Worm (Caenorhabditis elegans) whole organism, dauer: ENCODE results near the gene T15B7.8.

Source experiments
- unc-62 ChIP-seq: sonication (generic microtip); optimal IDR thresholded peaks from 2 replicates; lab custom pipeline; 2017; ENCODE audit warnings: missing biosample characterization, missing genetic modification reagents, missing genetic modification characterization

The T15B7.8 gene

DNA sequence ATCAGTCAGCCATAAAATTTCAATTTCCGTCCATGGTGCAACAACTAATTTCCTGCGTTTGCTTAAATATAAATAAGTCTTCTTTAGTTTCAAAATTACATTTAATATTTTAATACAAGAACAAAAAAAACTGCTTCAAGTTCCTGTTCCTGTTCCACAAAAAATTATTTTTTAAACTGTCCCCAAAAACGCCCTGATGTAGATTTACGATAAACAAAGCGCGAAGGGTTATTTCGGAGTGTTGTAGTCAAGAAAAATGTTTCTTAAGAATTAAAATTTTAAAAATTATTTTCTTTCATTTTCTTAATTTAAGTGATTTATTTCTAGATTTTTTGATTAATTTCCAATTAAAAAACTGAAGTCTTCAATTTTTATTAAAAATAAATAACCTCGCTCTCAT is 17.0 kb downstream of the T15B7.8 start, which contains the start of gene T15B7.15:
Gene T15B7.15 (minus strand): TSS at position 67 of the 400 bp plus-strand sequence.
- TF ChIP-seq unc-62 = no peak

- TF ChIP-seq unc-62 = no peak
These were observed 17.4 kb downstream of the T15B7.8 start, which contains the start of gene hpo-8 for ce11 chrV:6839008-6839407. hpo-8 (plus strand) TSS chrV:6839289.

DNA sequence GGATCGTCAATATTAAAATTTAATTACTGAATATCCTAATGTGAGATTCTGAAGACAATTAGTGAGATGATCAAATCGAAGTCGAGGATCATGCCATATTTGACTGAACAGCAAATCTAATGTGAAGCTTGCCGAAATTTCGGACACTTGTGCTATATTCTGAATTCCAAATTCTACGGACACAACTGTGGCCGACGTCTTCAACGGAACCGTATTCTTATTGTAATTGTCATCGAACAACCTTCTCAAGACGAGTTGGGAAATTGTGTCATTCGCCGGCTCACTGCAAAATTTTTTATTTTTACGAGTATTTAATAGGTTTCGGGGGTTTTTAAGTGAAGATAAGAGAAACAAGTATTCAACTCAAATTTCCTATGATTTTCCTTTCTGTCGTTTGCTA is 20.8 kb downstream of the T15B7.8 start, which contains the start of gene T15B7.1:
Gene T15B7.1 (plus strand): TSS at position 301 of the 400 bp plus-strand sequence.
- TF ChIP-seq unc-62 = no peak

DNA sequence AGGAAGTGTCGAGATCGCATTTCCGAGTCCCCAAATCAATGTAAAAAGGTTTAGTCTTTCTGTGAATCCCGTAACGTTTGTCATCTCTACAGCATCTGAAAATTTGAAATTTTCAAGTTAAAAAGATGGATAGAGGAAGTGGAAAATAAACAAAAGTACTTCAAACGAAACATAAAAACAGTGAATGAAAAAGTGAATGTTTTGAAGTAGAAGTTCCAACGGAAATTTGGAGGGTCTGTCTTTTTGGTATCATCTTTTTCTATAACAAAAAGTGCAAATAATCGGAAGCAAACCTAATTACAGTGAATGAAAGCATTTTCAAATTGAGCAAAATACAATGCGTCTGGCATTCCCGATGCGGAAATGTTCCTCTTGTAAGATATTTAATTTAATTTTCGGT is 24.9 kb downstream of the T15B7.8 start, which contains the start of gene lgc-54:
Gene lgc-54 (minus strand): TSS at position 101 of the 400 bp plus-strand sequence.
- no peak for TF ChIP-seq unc-62

DNA sequence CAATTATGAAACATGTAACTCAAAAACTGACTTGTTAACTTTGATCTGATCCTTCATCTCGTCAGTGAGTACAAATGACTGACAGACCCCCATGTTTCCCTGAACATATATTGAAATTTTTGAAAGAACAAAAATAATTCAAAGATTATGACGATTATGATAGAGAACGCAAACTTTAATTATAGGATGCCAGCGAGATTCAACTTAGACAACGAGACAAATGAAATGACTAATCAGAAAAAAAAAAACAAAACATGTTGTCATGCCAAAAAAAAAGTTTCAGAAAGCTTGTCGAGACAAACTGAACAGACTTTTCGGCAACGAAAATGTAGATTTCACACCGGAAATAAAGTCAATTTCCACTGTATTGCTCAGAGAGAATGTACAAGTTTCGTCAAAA is 33.1 kb downstream of the T15B7.8 start, which contains the start of gene gpa-10:
Gene gpa-10 (minus strand): TSS at position 101 of the 400 bp plus-strand sequence.
- TF ChIP-seq unc-62 = no peak

DNA sequence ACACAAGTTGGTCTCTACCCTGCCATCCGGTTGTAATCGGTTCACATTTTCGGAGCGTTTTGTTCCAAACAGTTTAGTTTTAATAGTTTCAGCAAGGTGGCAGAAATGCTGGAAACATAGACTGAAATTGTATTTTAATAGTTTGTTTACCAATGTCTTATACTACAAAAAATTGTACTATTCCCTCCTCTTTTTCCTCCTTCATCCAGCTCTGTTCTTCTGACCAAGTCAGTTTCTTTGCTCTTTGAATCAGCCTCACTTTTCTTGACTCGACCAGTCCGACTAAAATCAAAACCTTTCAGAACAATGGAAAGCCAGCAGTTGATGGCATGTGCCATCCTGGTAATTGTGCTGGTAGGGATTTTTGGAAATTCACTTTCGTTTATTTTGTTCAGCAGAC is 48.4 kb downstream of the T15B7.8 start, which contains the start of gene frpr-18:
Gene frpr-18 (plus strand): TSS at position 301 of the 400 bp plus-strand sequence.
- TF ChIP-seq unc-62 = no peak

DNA sequence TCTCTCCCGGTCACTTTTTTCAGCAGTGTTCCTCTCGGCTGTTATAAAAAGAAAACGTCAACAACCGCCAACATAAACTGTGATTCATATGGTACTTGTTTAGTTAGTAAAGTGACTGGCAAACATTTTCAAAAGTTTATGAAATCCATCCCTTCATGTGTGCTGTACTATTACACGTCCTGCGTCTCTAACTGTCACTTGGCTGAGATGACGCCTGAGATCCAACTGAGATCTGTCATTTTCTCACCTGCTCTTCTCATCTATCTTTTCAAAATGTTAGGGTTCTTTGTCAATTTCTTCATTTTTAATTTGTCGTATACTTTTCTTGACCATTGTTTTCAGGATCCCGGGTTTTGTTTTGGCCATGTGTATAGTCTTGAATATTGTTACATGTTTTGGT is 53.1 kb downstream of the T15B7.8 start:
- TF ChIP-seq unc-62 = no peak

- TF ChIP-seq unc-62 = no peak
These were observed 54.2 kb downstream of the T15B7.8 start for ce11 chrV:6875795-6876194.
